Fruit fly (Drosophila melanogaster): ENCODE measurements around the gene Prp40.
A peak's percentile ranks its signal among the peaks of the same experiment; 100 is the strongest.

Prp40 gene

DNA sequence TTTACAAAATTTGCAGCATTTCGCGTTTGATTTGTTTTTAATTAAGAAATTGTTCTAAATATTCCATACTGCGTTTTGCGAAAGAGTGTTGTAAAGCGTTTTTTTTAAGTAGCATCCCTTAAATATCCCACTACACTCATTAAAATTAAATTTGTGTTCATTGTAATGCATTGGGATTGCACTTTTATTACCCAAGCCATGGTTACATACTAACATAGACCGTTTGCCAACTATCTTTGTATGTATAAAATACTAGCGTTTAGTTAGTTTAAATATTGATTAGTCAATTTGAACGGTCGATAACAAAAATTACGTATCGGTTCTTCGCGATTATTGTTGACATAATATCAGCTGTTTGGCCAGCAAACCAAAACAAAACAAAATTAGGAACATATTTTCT, 16.7 kb downstream of the Prp40 start, which contains the start of the genes cnir and CG17221 (continued):
- TF ChIP-seq HLHmδ (GFP tag; optimal IDR thresholded peaks at IDR 0.05) (no peak), CG5180 (GFP tag; optimal IDR thresholded peaks at IDR 0.05) (no peak), Asciz (GFP tag; optimal IDR thresholded peaks at IDR 0.05) (no peak), HmgD (GFP tag; optimal IDR thresholded peaks at IDR 0.05) (no peak), CG10565 (GFP tag; optimal IDR thresholded peaks at IDR 0.05) (no peak), tll (GFP tag; optimal IDR thresholded peaks at IDR 0.05) (no peak), Sin3A (optimal IDR thresholded peaks at IDR 0.05) (no peak), Stat92E (GFP tag; optimal IDR thresholded peaks at IDR 0.05) (no peak), CG32532 (GFP tag; IDR thresholded peaks at IDR 0.05) (peak; percentile 67), Vsx1 (GFP tag; optimal IDR thresholded peaks at IDR 0.05) (no peak), CG4360 (GFP tag; IDR thresholded peaks at IDR 0.05) (no peak), ewg (GFP tag; optimal IDR thresholded peaks at IDR 0.05) (no peak), chinmo (GFP tag; IDR thresholded peaks at IDR 0.05; ENCODE audit: partially characterized antibody) (no peak), chn (GFP tag; optimal IDR thresholded peaks at IDR 0.05) (peak; percentile 58), Sox100B (GFP tag; optimal IDR thresholded peaks at IDR 0.05) (peak; percentile 44), lola (GFP tag; optimal IDR thresholded peaks at IDR 0.05) (peak in 1 of 3 experiments; percentile 60), Hr78 (GFP tag; optimal IDR thresholded peaks at IDR 0.05) (no peak), Xbp1 (GFP tag; optimal IDR thresholded peaks at IDR 0.05) (peak; percentile 76), CG12391 (tag; optimal IDR thresholded peaks at IDR 0.05) (peak; percentile 78), nerfin-1 (tag; optimal IDR thresholded peaks at IDR 0.05) (peak; percentile 58), Bdp1 (GFP tag; optimal IDR thresholded peaks at IDR 0.05) (no peak), tx (GFP tag; optimal IDR thresholded peaks at IDR 0.05) (peak; percentile 64), pfk (GFP tag; optimal IDR thresholded peaks at IDR 0.05) (no peak), Dfd (GFP tag; optimal IDR thresholded peaks at IDR 0.05) (no peak), CG12744 (GFP tag; optimal IDR thresholded peaks at IDR 0.05) (peak; percentile 17), CG13624 (GFP tag; optimal IDR thresholded peaks at IDR 0.05) (peak; percentile 85), seq (GFP tag; IDR thresholded peaks at IDR 0.05) (peak; percentile 49; the same call in 1 of the 2 replicates), eve (GFP tag; optimal IDR thresholded peaks at IDR 0.05) (no peak), CG4424 (GFP tag; optimal IDR thresholded peaks at IDR 0.05) (peak; percentile 68), CG32767 (GFP tag; IDR thresholded peaks at IDR 0.05) (no peak), CG9437 (GFP tag; optimal IDR thresholded peaks at IDR 0.05) (peak; percentile 73), NC2α (GFP tag; optimal IDR thresholded peaks at IDR 0.05) (peak; percentile 38), CG18764 (GFP tag; optimal IDR thresholded peaks at IDR 0.05) (peak; percentile 42), CG8281 (tag; optimal IDR thresholded peaks at IDR 0.05) (peak; percentile 21), CG17912 (GFP tag; optimal IDR thresholded peaks at IDR 0.05) (peak; percentile 1), CG31441 (GFP tag; IDR thresholded peaks at IDR 0.05) (peak; percentile 53), CG7745 (tag; optimal IDR thresholded peaks at IDR 0.05) (peak; percentile 48), CG10147 (GFP tag; optimal IDR thresholded peaks at IDR 0.05) (peak; percentile 55), Hand (GFP tag; optimal IDR thresholded peaks at IDR 0.05) (peak; percentile 4), sima (GFP tag; optimal IDR thresholded peaks at IDR 0.05) (no peak), CG3838 (GFP tag; optimal IDR thresholded peaks at IDR 0.05) (peak; percentile 43), Hey (tag; optimal IDR thresholded peaks at IDR 0.05) (no peak), pros (GFP tag; optimal IDR thresholded peaks at IDR 0.05) (no peak), CG2199 (GFP tag; IDR thresholded peaks at IDR 0.05) (0 out of 3 replicates have a peak, but pooled peaks have one; percentile 18), D19A (tag; optimal IDR thresholded peaks at IDR 0.05) (peak; percentile 37), CG30020 (tag; optimal IDR thresholded peaks at IDR 0.05) (peak; percentile 59), dysf (GFP tag; IDR thresholded peaks at IDR 0.05) (no peak), fd64A (GFP tag; optimal IDR thresholded peaks at IDR 0.05) (no peak), Mad (GFP tag; optimal IDR thresholded peaks at IDR 0.05) (peak; percentile 68), CG17361 (GFP tag; IDR thresholded peaks at IDR 0.05) (peak; percentile 68; the same call in 2 of the 3 replicates)
